Worm (Caenorhabditis elegans) whole organism, early embryonic: ENCODE results near the gene spe-44.

Experiments
- B0310.2 ChIP-seq: sonication (generic microtip); optimal IDR thresholded peaks from 2 replicates; lab custom pipeline; 2016; ENCODE audit warnings: mild to moderate bottlenecking, missing genetic modification characterization, missing compliant biosample characterization
- aly-1 ChIP-seq: sonication (generic microtip); optimal IDR thresholded peaks from 2 replicates; lab custom pipeline; 2016; ENCODE audit warnings: missing genetic modification characterization, missing compliant biosample characterization
- ama-1 ChIP-seq: fragments of 150-350 bp; optimal IDR thresholded peaks from 2 replicates; lab custom pipeline; 2014
- ceh-13 ChIP-seq: fragments of 200-800 bp; sonication (Bioruptor generic); optimal IDR thresholded peaks from 2 replicates; lab custom pipeline; 2018; ENCODE audit warnings: mild to moderate bottlenecking, missing genetic modification characterization, missing compliant biosample characterization
- ceh-36 ChIP-seq: sonication (generic microtip); optimal IDR thresholded peaks from 2 replicates; lab custom pipeline; 2016; ENCODE audit warnings: missing genetic modification characterization, inconsistent platforms, missing compliant biosample characterization
- flt-1 ChIP-seq: fragments of 200-800 bp; sonication (Bioruptor generic); IDR thresholded peaks from 2 replicates; pipeline ENCODE4 v1.3.6; 2022; ENCODE audit warnings: missing genetic modification characterization, missing compliant biosample characterization
- hmbx-1 ChIP-seq: sonication (generic microtip); optimal IDR thresholded peaks from 2 replicates; lab custom pipeline; 2016; ENCODE audit warnings: mild to moderate bottlenecking, missing genetic modification characterization, missing compliant biosample characterization
- hmg-4 ChIP-seq: fragments of 200-800 bp; sonication (Bioruptor generic); optimal IDR thresholded peaks from 2 replicates; lab custom pipeline; 2018; ENCODE audit warnings: mild to moderate bottlenecking, missing genetic modification characterization, missing compliant biosample characterization
- hnd-1 ChIP-seq: sonication (generic microtip); optimal IDR thresholded peaks from 2 replicates; lab custom pipeline; 2016; ENCODE audit warnings: missing genetic modification characterization, missing compliant biosample characterization
- scrt-1 ChIP-seq: fragments of 200-800 bp; sonication (Bioruptor generic); IDR thresholded peaks from 2 replicates; pipeline ENCODE4 v1.3.6; 2022; ENCODE audit warnings: missing genetic modification characterization, missing compliant biosample characterization
- sea-1 ChIP-seq: fragments of 200-800 bp; sonication (Bioruptor generic); conservative IDR thresholded peaks from 2 replicates; pipeline ENCODE4 v1.3.6; 2022; ENCODE audit warnings: missing genetic modification characterization, missing compliant biosample characterization
- tbx-11 ChIP-seq: fragments of 200-800 bp; sonication (Bioruptor generic); IDR thresholded peaks from 2 replicates; pipeline ENCODE4 v1.3.6; 2022; ENCODE audit warnings: missing genetic modification characterization, missing compliant biosample characterization
- tbx-37 ChIP-seq: fragments of 200-800 bp; sonication (Bioruptor generic); conservative IDR thresholded peaks from 2 replicates; pipeline ENCODE4 v1.3.6; 2022; ENCODE audit warnings: missing genetic modification reagents, missing genetic modification characterization, missing compliant biosample characterization
- tra-4 ChIP-seq: sonication (generic microtip); optimal IDR thresholded peaks from 2 replicates; lab custom pipeline; 2017; ENCODE audit warnings: missing genetic modification characterization, missing compliant biosample characterization

- TF ChIP-seq flt-1 (GFP tag; lab: Robert Waterston, UW) (no peak), hnd-1 (no peak), tbx-37 (GFP tag; lab: Robert Waterston, UW) (no peak), aly-1 (tag; lab: Kevin White, UChicago) (no peak), sea-1 (GFP tag; lab: Robert Waterston, UW) (no peak), tra-4 (tag; lab: Kevin White, UChicago) (no peak), hmg-4 (no peak), ama-1 (no peak), scrt-1 (GFP tag; lab: Robert Waterston, UW) (no peak), ceh-36 (tag; lab: Kevin White, UChicago) (no peak), B0310.2 (no peak), tbx-11 (GFP tag; lab: Robert Waterston, UW) (no peak), hmbx-1 (no peak), ceh-13 (GFP tag; lab: Kevin White, UChicago) (no peak)
These were observed 25.5 kb downstream of the spe-44 start, which contains the start of gene col-130 for ce11 chrIV:12428467-12428866.
